Fruit fly (Drosophila melanogaster) whole organism, embryonic: ENCODE results near the gene Gr98d.

Experiments
- Adf1 ChIP-seq: fragments of 200-800 bp; sonication (Bioruptor generic); IDR thresholded peaks from 2 replicates; pipeline ENCODE4 v1.3.6; 2022; ENCODE audit warnings: missing biosample characterization, missing genetic modification characterization
- Antp ChIP-seq: fragments of 200-800 bp; sonication (Bioruptor generic); optimal IDR thresholded peaks from 3 replicates; lab custom pipeline; 2016; ENCODE audit warnings: missing biosample characterization, missing genetic modification characterization
- B-H1 ChIP-seq: fragments of 200-800 bp; sonication (Bioruptor generic); IDR thresholded peaks from 3 replicates; pipeline ENCODE4 v1.3.6; 2022; ENCODE audit warnings: missing biosample characterization, missing genetic modification characterization
- CG11247 ChIP-seq: fragments of 200-800 bp; sonication (Bioruptor generic); IDR thresholded peaks from 2 replicates; pipeline ENCODE4 v1.3.6; 2022; ENCODE audit warnings: missing biosample characterization, missing genetic modification characterization
- CG14050 ChIP-seq: fragments of 200-800 bp; sonication (Bioruptor generic); IDR thresholded peaks from 3 replicates; pipeline ENCODE4 v1.3.6; 2022; ENCODE audit warnings: missing biosample characterization, missing genetic modification characterization
- CG14710 ChIP-seq: fragments of 200-800 bp; sonication (Bioruptor generic); optimal IDR thresholded peaks from 3 replicates; lab custom pipeline; 2019; ENCODE audit warnings: missing biosample characterization, mild to moderate bottlenecking, missing genetic modification characterization, moderate library complexity
- CG15601 ChIP-seq: fragments of 200-800 bp; sonication (Bioruptor generic); optimal IDR thresholded peaks from 3 replicates; lab custom pipeline; 2019; ENCODE audit warnings: missing biosample characterization, mild to moderate bottlenecking, missing genetic modification characterization, moderate library complexity
- CG16813 ChIP-seq: fragments of 200-800 bp; sonication (Bioruptor generic); IDR thresholded peaks from 3 replicates; pipeline ENCODE4 v1.3.6; 2022; ENCODE audit warnings: missing biosample characterization, missing genetic modification characterization; ENCODE audit not compliant: partially characterized antibody
- CG17359 ChIP-seq: fragments of 200-800 bp; sonication (Bioruptor generic); optimal IDR thresholded peaks from 3 replicates; lab custom pipeline; 2018; ENCODE audit warnings: missing biosample characterization, mild to moderate bottlenecking, missing genetic modification characterization, moderate library complexity
- CG18011 ChIP-seq: fragments of 200-800 bp; sonication (Bioruptor generic); optimal IDR thresholded peaks from 2 replicates; lab custom pipeline; 2017; ENCODE audit warnings: missing biosample characterization, missing genetic modification characterization, mild to moderate bottlenecking, moderate library complexity, missing genotype
- CG33557 ChIP-seq: fragments of 200-800 bp; sonication (Bioruptor generic); optimal IDR thresholded peaks from 2 replicates; lab custom pipeline; 2019; ENCODE audit warnings: missing biosample characterization, mild to moderate bottlenecking, missing genetic modification characterization, moderate library complexity
- CG4404 ChIP-seq: fragments of 200-800 bp; sonication (Bioruptor generic); IDR thresholded peaks from 2 replicates; pipeline ENCODE4 v1.3.6; 2022; ENCODE audit warnings: missing biosample characterization, missing genetic modification characterization
- CG4707 ChIP-seq: fragments of 200-800 bp; sonication (Bioruptor generic); optimal IDR thresholded peaks from 2 replicates; lab custom pipeline; 2018; ENCODE audit warnings: missing biosample characterization, mild to moderate bottlenecking, missing genetic modification characterization, moderate library complexity
- CG6654 ChIP-seq: fragments of 200-800 bp; sonication (Bioruptor generic); optimal IDR thresholded peaks from 2 replicates; lab custom pipeline; 2017; ENCODE audit warnings: missing biosample characterization, mild to moderate bottlenecking, missing genetic modification characterization
- CG8359 ChIP-seq: fragments of 200-800 bp; sonication (Bioruptor generic); optimal IDR thresholded peaks from 2 replicates; lab custom pipeline; 2017; ENCODE audit warnings: missing biosample characterization, mild to moderate bottlenecking, missing genetic modification characterization, borderline replicate concordance
- CoRest ChIP-seq: fragments of 200-800 bp; sonication (Bioruptor generic); optimal IDR thresholded peaks from 3 replicates; lab custom pipeline; 2018; ENCODE audit warnings: missing biosample characterization, mild to moderate bottlenecking, missing genetic modification characterization, moderate library complexity
- D19A ChIP-seq: fragments of 200-800 bp; optimal IDR thresholded peaks from 3 replicates; lab custom pipeline; 2019; ENCODE audit warnings: missing biosample characterization, mild to moderate bottlenecking, missing genetic modification characterization, moderate library complexity
- Dbx ChIP-seq: fragments of 200-800 bp; sonication (Bioruptor generic); IDR thresholded peaks from 3 replicates; pipeline ENCODE4 v1.3.6; 2022; ENCODE audit warnings: missing biosample characterization, missing genetic modification characterization
- Ets97D ChIP-seq: fragments of 200-800 bp; sonication (Bioruptor generic); optimal IDR thresholded peaks from 3 replicates; lab custom pipeline; 2016; ENCODE audit warnings: missing biosample characterization, missing genetic modification characterization
- HmgD ChIP-seq: fragments of 200-800 bp; sonication (Bioruptor generic); optimal IDR thresholded peaks from 3 replicates; lab custom pipeline; 2016; ENCODE audit warnings: missing biosample characterization, missing genetic modification characterization
- Hsf ChIP-seq: fragments of 200-800 bp; sonication (Bioruptor generic); optimal IDR thresholded peaks from 3 replicates; lab custom pipeline; 2016; ENCODE audit warnings: missing biosample characterization, missing genetic modification characterization
- Mes4 ChIP-seq: fragments of 200-800 bp; sonication (Bioruptor generic); optimal IDR thresholded peaks from 2 replicates; lab custom pipeline; 2016; ENCODE audit warnings: missing biosample characterization, missing genetic modification characterization
- Myb ChIP-seq: fragments of 200-800 bp; sonication (Bioruptor generic); optimal IDR thresholded peaks from 2 replicates; lab custom pipeline; 2016; ENCODE audit warnings: missing biosample characterization, missing genetic modification characterization
- Taf1 ChIP-seq: fragments of 200-800 bp; sonication (Bioruptor generic); IDR thresholded peaks from 2 replicates; pipeline ENCODE4 v1.3.6; 2022; ENCODE audit warnings: missing biosample characterization, missing genetic modification characterization
- YL-1 ChIP-seq: fragments of 200-800 bp; sonication (Bioruptor generic); optimal IDR thresholded peaks from 3 replicates; lab custom pipeline; 2017; ENCODE audit warnings: missing biosample characterization, mild to moderate bottlenecking, missing genetic modification characterization
- ap ChIP-seq: fragments of 200-800 bp; sonication (Bioruptor generic); IDR thresholded peaks from 2 replicates; pipeline ENCODE4 v1.3.6; 2022; ENCODE audit warnings: missing biosample characterization, missing genetic modification characterization
- az2 ChIP-seq: fragments of 200-800 bp; sonication (Bioruptor generic); optimal IDR thresholded peaks from 3 replicates; lab custom pipeline; 2016; ENCODE audit warnings: missing biosample characterization, missing genetic modification characterization
- cas ChIP-seq: fragments of 200-800 bp; sonication (Bioruptor generic); IDR thresholded peaks from 2 replicates; pipeline ENCODE4 v1.3.6; 2022; ENCODE audit warnings: missing biosample characterization, missing genetic modification characterization
- chn ChIP-seq: fragments of 200-800 bp; sonication (Bioruptor generic); optimal IDR thresholded peaks from 2 replicates; lab custom pipeline; 2016; ENCODE audit warnings: missing biosample characterization, missing genetic modification characterization
- croc ChIP-seq: fragments of 200-800 bp; sonication (Bioruptor generic); conservative IDR thresholded peaks from 3 replicates; pipeline ENCODE4 v1.3.6; 2022; ENCODE audit warnings: missing biosample characterization, missing genetic modification characterization
- dan ChIP-seq: fragments of 200-800 bp; sonication (Bioruptor generic); IDR thresholded peaks from 2 replicates; pipeline ENCODE4 v1.3.6; 2022; ENCODE audit warnings: missing biosample characterization, missing genetic modification characterization
- dpn ChIP-seq, 2 experiments: fragments of 200-800 bp; sonication (Bioruptor generic); optimal IDR thresholded peaks; 3 replicates each; lab custom pipeline; 2016; ENCODE audit warnings: missing biosample characterization in 2 of 2, missing genetic modification characterization in 2 of 2
- dysf ChIP-seq: fragments of 200-800 bp; sonication (Bioruptor generic); IDR thresholded peaks from 3 replicates; pipeline ENCODE4 v1.3.6; 2022; ENCODE audit warnings: missing biosample characterization, missing genetic modification characterization
- ems ChIP-seq: fragments of 200-800 bp; sonication (Bioruptor generic); optimal IDR thresholded peaks from 3 replicates; lab custom pipeline; 2016; ENCODE audit warnings: missing biosample characterization, missing genetic modification characterization
- en ChIP-seq: fragments of 200-800 bp; sonication (Bioruptor generic); optimal IDR thresholded peaks from 2 replicates; lab custom pipeline; 2016; ENCODE audit warnings: missing biosample characterization, missing genetic modification characterization
- gcm ChIP-seq: fragments of 200-800 bp; sonication (Bioruptor generic); optimal IDR thresholded peaks from 2 replicates; lab custom pipeline; 2019; ENCODE audit warnings: missing biosample characterization, mild to moderate bottlenecking, missing genetic modification characterization, moderate library complexity
- h ChIP-seq: fragments of >200 bp; optimal IDR thresholded peaks from 2 replicates; lab custom pipeline; 2017
- mld ChIP-seq: fragments of 200-800 bp; sonication (Bioruptor generic); IDR thresholded peaks from 3 replicates; pipeline ENCODE4 v1.3.6; 2022; ENCODE audit warnings: missing biosample characterization, missing genetic modification characterization; ENCODE audit not compliant: partially characterized antibody
- nerfin-1 ChIP-seq: fragments of 200-800 bp; sonication (Bioruptor generic); optimal IDR thresholded peaks from 3 replicates; lab custom pipeline; 2019; ENCODE audit warnings: missing biosample characterization, mild to moderate bottlenecking, missing genetic modification characterization, moderate library complexity
- pan ChIP-seq, 4 experiments: fragments of >200 bp in 3 of 4; fragments of 200-800 bp in 1 of 4; sonication (Bioruptor generic) in 1 of 4; optimal IDR thresholded peaks in 3 of 4; IDR thresholded peaks in 1 of 4; 2 replicates each; pipeline versions ENCODE4 v1.3.6 to Lab custom; 2017 to 2022; ENCODE audit warnings: missing biosample characterization in 2 of 4, missing genetic modification characterization in 2 of 4, mixed read lengths in 1 of 4
- pb ChIP-seq: fragments of 200-800 bp; sonication (Bioruptor generic); optimal IDR thresholded peaks from 3 replicates; lab custom pipeline; 2016; ENCODE audit warnings: missing biosample characterization, missing genetic modification characterization
- row ChIP-seq: fragments of 200-800 bp; sonication (Bioruptor generic); IDR thresholded peaks from 3 replicates; pipeline ENCODE4 v1.3.6; 2022; ENCODE audit warnings: missing biosample characterization, missing genetic modification characterization
- sisA ChIP-seq: fragments of 200-800 bp; sonication (Bioruptor generic); IDR thresholded peaks from 2 replicates; pipeline ENCODE4 v1.3.6; 2022; ENCODE audit warnings: missing biosample characterization, missing genetic modification characterization
- sna ChIP-seq: fragments of 200-800 bp; sonication (Bioruptor generic); IDR thresholded peaks from 2 replicates; pipeline ENCODE4 v1.3.6; 2022; ENCODE audit warnings: missing biosample characterization, missing genetic modification characterization; ENCODE audit not compliant: partially characterized antibody
- sug ChIP-seq: fragments of 200-800 bp; optimal IDR thresholded peaks from 2 replicates; lab custom pipeline; 2019; ENCODE audit warnings: missing biosample characterization, mild to moderate bottlenecking, missing genetic modification characterization, moderate library complexity
- tll ChIP-seq, 2 experiments: fragments of 200-800 bp in 1 of 2; fragments of >200 bp in 1 of 2; sonication (Bioruptor generic) in 1 of 2; optimal IDR thresholded peaks; 2 replicates each; lab custom pipeline; 2017 to 2019; ENCODE audit warnings: missing biosample characterization in 2 of 2, missing genetic modification characterization in 2 of 2, mild to moderate bottlenecking in 1 of 2, moderate library complexity in 1 of 2
- tup ChIP-seq: fragments of 200-800 bp; sonication (Bioruptor generic); optimal IDR thresholded peaks from 2 replicates; lab custom pipeline; 2016; ENCODE audit warnings: missing biosample characterization, mild to moderate bottlenecking, missing genetic modification characterization, moderate library complexity
- unc-4 ChIP-seq: fragments of 200-800 bp; sonication (Bioruptor generic); IDR thresholded peaks from 2 replicates; pipeline ENCODE4 v1.3.6; 2022; ENCODE audit warnings: missing biosample characterization, missing genetic modification characterization; ENCODE audit not compliant: partially characterized antibody
- yki ChIP-seq: fragments of >200 bp; optimal IDR thresholded peaks from 3 replicates; lab custom pipeline; 2018

The Gr98d gene

DNA sequence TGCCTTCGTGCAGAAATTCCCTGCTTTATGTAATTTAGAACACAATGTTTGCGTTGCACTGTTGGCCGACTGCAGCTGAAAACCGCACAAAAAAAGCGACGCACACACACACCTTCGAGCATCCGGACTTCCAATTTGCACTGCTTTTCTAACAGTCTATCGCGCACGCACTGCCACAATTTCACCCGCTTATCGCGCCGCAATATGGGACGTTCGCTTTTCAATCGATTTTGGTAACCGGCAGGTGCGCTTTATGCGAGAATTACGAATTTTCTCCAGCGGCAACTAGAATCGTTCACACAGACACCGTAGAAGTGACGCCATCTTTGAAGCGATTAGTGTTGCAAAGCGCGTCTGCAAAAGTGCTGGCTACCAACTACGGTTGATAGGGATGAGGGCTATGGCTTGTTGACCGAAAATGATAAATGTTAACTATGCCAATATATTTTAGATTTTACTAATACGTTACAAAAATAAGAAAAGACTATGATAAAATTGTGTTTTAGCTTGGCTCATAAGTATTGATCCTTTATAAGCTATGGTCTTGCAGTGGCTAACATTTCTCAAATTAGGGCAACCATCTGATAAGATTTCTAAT is 36.1 kb downstream of the Gr98d start, which contains the start of gene wdb (continued):
- TF ChIP-seq pan (optimal IDR thresholded peaks at IDR 0.05; lab: Kevin White, UChicago) (no peak), pan (GFP tag; optimal IDR thresholded peaks at IDR 0.05 in 1 of 2, IDR thresholded peaks at IDR 0.05 in 1 of 2) (no peak), mld (no peak), Dbx (GFP tag; lab: Robert Waterston, UW) (no peak), ap (GFP tag; lab: Robert Waterston, UW) (no peak), HmgD (GFP tag; lab: Kevin White, UChicago) (no peak), Mes4 (GFP tag; lab: Kevin White, UChicago) (no peak), chn (GFP tag; lab: Kevin White, UChicago) (peak; percentile 41), az2 (GFP tag; lab: Kevin White, UChicago) (peak; percentile 45), Hsf (GFP tag; lab: Kevin White, UChicago) (peak; percentile 27), B-H1 (no peak), yki (lab: Kevin White, UChicago) (no peak), en (GFP tag; lab: Kevin White, UChicago) (peak; percentile 4), nerfin-1 (tag; lab: Kevin White, UChicago) (no peak), h (no peak), sug (tag; lab: Kevin White, UChicago) (no peak), CG11247 (GFP tag; lab: Robert Waterston, UW) (no peak), dpn (GFP tag; optimal IDR thresholded peaks at IDR 0.05; lab: Kevin White, UChicago) (peak; percentile 56), CG6654 (GFP tag; lab: Kevin White, UChicago) (no peak), YL-1 (GFP tag; lab: Kevin White, UChicago) (peak; percentile 53), Taf1 (GFP tag; lab: Robert Waterston, UW) (no peak), croc (no peak), sna (GFP tag; lab: Robert Waterston, UW) (no peak), unc-4 (GFP tag; lab: Robert Waterston, UW) (no peak), dysf (no peak), cas (GFP tag; lab: Robert Waterston, UW) (no peak), CG8359 (GFP tag; lab: Kevin White, UChicago) (no peak)

DNA sequence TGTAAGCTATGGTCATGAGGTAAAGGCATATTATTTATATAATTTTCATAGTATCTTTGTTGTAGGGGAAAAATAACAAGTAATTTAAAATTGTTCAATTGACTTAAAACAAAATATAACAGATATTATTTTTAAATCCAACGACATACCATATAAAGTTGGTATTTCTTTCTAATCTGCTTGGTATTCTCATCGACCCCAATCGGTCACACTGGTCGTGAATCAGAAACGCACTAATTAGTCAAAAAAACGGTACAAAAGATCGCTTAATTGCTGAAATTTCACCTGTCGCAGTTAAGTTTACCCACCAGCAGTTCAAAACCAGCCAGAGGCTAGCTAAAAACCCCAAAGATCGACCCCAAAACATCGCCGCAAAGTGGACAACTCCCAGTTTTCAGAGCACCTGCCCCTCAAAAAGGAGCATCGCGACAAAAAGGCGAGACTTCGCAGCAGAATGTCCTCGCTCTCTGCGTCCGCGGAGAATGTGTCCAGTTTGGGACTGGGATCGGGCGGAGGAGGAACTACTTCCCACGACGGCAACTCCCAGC is 36.9 kb downstream of the Gr98d start, which contains the start of gene pins:
TSS of gene pins (plus strand) at position 207 of the 548 bp plus-strand sequence.
- TF ChIP-seq Antp (no peak), CG14710 (no peak), CoRest (tag; lab: Kevin White, UChicago) (no peak), CG4707 (GFP tag; lab: Kevin White, UChicago) (no peak), yki (lab: Kevin White, UChicago) (no peak), sna (GFP tag; lab: Robert Waterston, UW) (no peak), CG18011 (GFP tag; lab: Kevin White, UChicago) (no peak), gcm (GFP tag; lab: Kevin White, UChicago) (no peak), tll (GFP tag; optimal IDR thresholded peaks at IDR 0.05; lab: Kevin White, UChicago) (no peak), row (GFP tag; lab: Robert Waterston, UW) (no peak), dan (GFP tag; lab: Robert Waterston, UW) (no peak), Taf1 (GFP tag; lab: Robert Waterston, UW) (no peak), CG4404 (no peak), Ets97D (GFP tag; lab: Kevin White, UChicago) (no peak), en (GFP tag; lab: Kevin White, UChicago) (no peak), Myb (GFP tag; lab: Kevin White, UChicago) (peak; percentile 74), CG33557 (GFP tag; lab: Kevin White, UChicago) (no peak), CG14050 (GFP tag; lab: Robert Waterston, UW) (no peak), CG16813 (GFP tag; lab: Robert Waterston, UW) (no peak), ems (GFP tag; lab: Kevin White, UChicago) (no peak), CG15601 (no peak), Adf1 (GFP tag; lab: Robert Waterston, UW) (no peak), sisA (GFP tag; lab: Robert Waterston, UW) (no peak), pb (no peak), D19A (tag; lab: Kevin White, UChicago) (no peak), tup (no peak), CG17359 (no peak)
